Worm (Caenorhabditis elegans) whole organism, young adult: ENCODE measurements around the gene Y73F8A.5.

ENCODE experiments used
- B0261.1 ChIP-seq: sonication (generic microtip); optimal IDR thresholded peaks from 2 replicates; lab custom pipeline; 2016; ENCODE audit warnings: mild to moderate bottlenecking, missing genetic modification characterization, moderate library complexity, missing compliant biosample characterization
- F39B2.1 ChIP-seq: fragments of 200-800 bp; sonication (Bioruptor generic); IDR thresholded peaks from 2 replicates; pipeline ENCODE4 v1.3.6; 2022; ENCODE audit warnings: missing genetic modification reagents, missing genetic modification characterization, missing compliant biosample characterization
- F49E8.2 ChIP-seq: sonication (generic microtip); optimal IDR thresholded peaks from 3 replicates; lab custom pipeline; 2017; ENCODE audit warnings: missing genetic modification characterization, mild to moderate bottlenecking, missing compliant biosample characterization, antibody characterized with exemption, moderate library complexity; ENCODE audit not compliant: insufficient read depth
- Y53G8AR.9 ChIP-seq: fragments of 200-800 bp; sonication (Bioruptor generic); conservative IDR thresholded peaks from 2 replicates; pipeline ENCODE4 v1.3.6; 2022; ENCODE audit warnings: missing genetic modification reagents, missing genetic modification characterization, missing compliant biosample characterization
- bed-1 ChIP-seq: fragments of 200-800 bp; sonication (Bioruptor generic); IDR thresholded peaks from 2 replicates; pipeline ENCODE4 v1.3.6; 2022; ENCODE audit warnings: missing genetic modification reagents, missing genetic modification characterization, missing compliant biosample characterization
- dpl-1 ChIP-seq: fragments of 150-350 bp; optimal IDR thresholded peaks from 2 replicates; lab custom pipeline; 2014; ENCODE audit warnings: missing biosample characterization, missing genetic modification reagents, missing genetic modification characterization
- ekl-4 ChIP-seq: fragments of 200-800 bp; sonication (Bioruptor generic); IDR thresholded peaks from 2 replicates; pipeline ENCODE4 v1.3.6; 2022; ENCODE audit warnings: missing genetic modification reagents, missing genetic modification characterization, missing compliant biosample characterization
- lsl-1 ChIP-seq: fragments of 200-800 bp; sonication (Bioruptor generic); optimal IDR thresholded peaks from 2 replicates; lab custom pipeline; 2018; ENCODE audit warnings: mild to moderate bottlenecking, missing genetic modification characterization, moderate library complexity, missing compliant biosample characterization
- pbrm-1 ChIP-seq: fragments of 200-800 bp; sonication (Bioruptor generic); IDR thresholded peaks from 2 replicates; pipeline ENCODE4 v1.3.6; 2022; ENCODE audit warnings: missing genetic modification reagents, missing genetic modification characterization, missing compliant biosample characterization
- rpc-1 ChIP-seq, 2 experiments: fragments of 150-350 bp in 1 of 2; sonication (generic microtip) in 1 of 2; optimal IDR thresholded peaks; 2 replicates each; lab custom pipeline; 2014 to 2018; ENCODE audit warnings: missing biosample characterization in 1 of 2, missing genetic modification characterization in 1 of 2, missing genetic modification reagents in 1 of 2, missing genotype in 1 of 2
- snpc-4 ChIP-seq, 5 experiments: fragments of 150-350 bp in 1 of 5; sonication (generic microtip) in 4 of 5; optimal IDR thresholded peaks; 2 replicates each; lab custom pipeline; 2014 to 2018; ENCODE audit warnings: missing genetic modification characterization in 5 of 5, missing biosample characterization in 3 of 5, antibody characterized with exemption in 2 of 5, mild to moderate bottlenecking in 2 of 5, missing compliant biosample characterization in 2 of 5, missing genotype in 2 of 5, moderate library complexity in 2 of 5, missing genetic modification reagents in 1 of 5

DNA sequence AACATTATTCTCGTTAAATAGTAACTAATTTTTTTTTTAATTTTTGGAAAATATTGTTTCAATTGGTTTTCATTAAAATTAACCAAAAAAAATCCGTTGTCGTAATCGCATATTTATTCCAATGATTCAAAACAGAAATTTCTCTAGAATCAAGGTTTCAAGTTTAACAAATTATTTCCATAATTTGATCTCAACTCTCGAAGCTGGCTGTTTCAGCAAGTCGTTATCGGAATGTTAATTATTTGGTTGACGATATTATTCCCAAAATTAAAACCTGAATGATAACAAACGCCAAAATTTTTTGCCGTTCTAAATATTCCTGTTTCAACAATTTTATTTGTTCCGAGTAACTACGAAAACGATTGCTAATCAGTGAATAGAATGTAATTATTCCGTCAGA is 40.4 kb downstream of the Y73F8A.5 start:
- no peak for TF ChIP-seq F39B2.1 (GFP tag; lab: Robert Waterston, UW)
- no peak for TF ChIP-seq dpl-1 (GFP tag; lab: Kevin White, UChicago)
- no peak for TF ChIP-seq F49E8.2
- no peak for TF ChIP-seq Y53G8AR.9 (GFP tag; lab: Robert Waterston, UW)
- no peak for TF ChIP-seq rpc-1 (optimal IDR thresholded peaks at IDR 0.05; lab: Kevin White, UChicago)
- TF ChIP-seq rpc-1 (tag; optimal IDR thresholded peaks at IDR 0.05; lab: Kevin White, UChicago): no peak
- TF ChIP-seq snpc-4 (GFP tag; optimal IDR thresholded peaks at IDR 0.05; lab: Kevin White, UChicago): no peak
- TF ChIP-seq snpc-4 (tag; optimal IDR thresholded peaks at IDR 0.05; lab: Kevin White, UChicago): no peak
- TF ChIP-seq B0261.1: no peak
- no peak for TF ChIP-seq ekl-4
- no peak for TF ChIP-seq lsl-1 (GFP tag; lab: Kevin White, UChicago)
- no peak for TF ChIP-seq bed-1 (GFP tag; lab: Robert Waterston, UW)
- TF ChIP-seq pbrm-1: no peak
